Fruit fly (Drosophila melanogaster): ENCODE measurements around the gene CG16863.

The CG16863 gene

DNA sequence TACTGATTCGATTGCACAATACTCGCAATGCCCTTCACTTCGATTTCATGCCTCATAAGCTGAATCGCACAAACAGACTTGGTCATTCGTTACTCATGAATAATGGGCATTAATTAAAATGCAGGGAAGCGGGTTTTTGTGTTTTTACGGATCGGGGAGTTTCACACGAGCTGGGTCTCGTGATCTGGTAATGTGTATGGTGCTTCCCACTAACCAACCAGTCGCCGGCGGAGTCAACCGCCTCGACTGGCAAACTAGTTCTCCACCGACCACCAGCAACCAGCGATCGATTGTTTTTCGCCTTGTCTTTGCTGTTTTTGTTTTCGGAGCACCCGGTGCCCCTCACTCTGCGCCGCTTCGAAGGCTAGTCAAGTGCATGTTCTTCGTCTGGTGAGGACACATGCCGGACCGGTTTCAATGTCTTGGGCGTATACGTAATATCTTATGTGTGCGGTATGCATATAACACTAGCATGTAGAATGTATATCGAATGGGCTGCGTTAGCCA, 13.9 kb downstream of the CG16863 start:
- TF ChIP-seq CG14050 (GFP tag; IDR thresholded peaks at IDR 0.05) (no peak), nom (GFP tag; optimal IDR thresholded peaks at IDR 0.05) (peak; percentile 60), chinmo (GFP tag; IDR thresholded peaks at IDR 0.05; ENCODE audit: partially characterized antibody) (peak; percentile 71; the same call in 2 of the 4 replicates), CG12769 (tag; optimal IDR thresholded peaks at IDR 0.05) (peak; percentile 74), tup (GFP tag; optimal IDR thresholded peaks at IDR 0.05) (no peak), CG31224 (GFP tag; IDR thresholded peaks at IDR 0.05) (0 out of 2 replicates have a peak, but pooled peaks have one; percentile 7), crol (GFP tag; IDR thresholded peaks at IDR 0.05) (peak; percentile 20; the same call in 1 of the 2 replicates), cwo (GFP tag; optimal IDR thresholded peaks at IDR 0.05) (peak; percentile 89), CG17359 (tag; optimal IDR thresholded peaks at IDR 0.05) (no peak), dati (GFP tag; IDR thresholded peaks at IDR 0.05) (0 out of 2 replicates have a peak, but pooled peaks have one; percentile 22), Med (GFP tag) (peak; percentile 11), exex (tag; optimal IDR thresholded peaks at IDR 0.05) (no peak), ftz-f1 (GFP tag; optimal IDR thresholded peaks at IDR 0.05) (peak; percentile 14), CG10274 (GFP tag; optimal IDR thresholded peaks at IDR 0.05) (peak; percentile 89), unc-4 (GFP tag; IDR thresholded peaks at IDR 0.05; ENCODE audit: partially characterized antibody) (no peak), onecut (GFP tag; IDR thresholded peaks at IDR 0.05) (peak; percentile 46; the same call in 1 of the 2 replicates), Pdp1 (GFP tag; optimal IDR thresholded peaks at IDR 0.05) (peak in 1 of 2 experiments; percentile 56), sqz (GFP tag; optimal IDR thresholded peaks at IDR 0.05) (peak; percentile 50), vvl (GFP tag; IDR thresholded peaks at IDR 0.05) (peak; percentile 65)

DNA sequence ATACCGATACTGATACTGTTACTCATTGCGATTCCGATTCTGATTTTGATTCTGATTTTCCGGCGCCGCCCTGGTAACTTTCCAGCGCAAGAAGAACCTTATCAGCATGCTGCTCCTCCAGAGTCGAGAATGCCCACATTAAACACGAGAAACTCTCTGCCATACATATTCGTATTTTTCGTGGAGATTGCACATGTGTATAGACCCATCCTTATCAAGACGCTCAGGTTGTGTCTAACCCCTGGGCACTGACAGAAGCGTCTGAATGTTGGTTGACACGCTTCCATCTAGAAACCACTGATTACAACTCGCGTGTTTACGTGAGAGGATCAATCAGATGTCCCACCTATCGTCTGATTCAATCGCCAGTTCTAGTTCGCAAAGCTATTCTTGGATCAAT, 14.4 kb downstream of the CG16863 start:
- TF ChIP-seq CG14965 (GFP tag; optimal IDR thresholded peaks at IDR 0.05; ENCODE audit: borderline replicate concordance) (no peak), chif (GFP tag; optimal IDR thresholded peaks at IDR 0.05) (no peak), Hand (GFP tag; optimal IDR thresholded peaks at IDR 0.05) (no peak), cwo (GFP tag; optimal IDR thresholded peaks at IDR 0.05) (peak; percentile 3), sug (tag; optimal IDR thresholded peaks at IDR 0.05) (peak; percentile 27), CG12299 (tag; optimal IDR thresholded peaks at IDR 0.05) (no peak), CG2889 (GFP tag; IDR thresholded peaks at IDR 0.05) (no peak), CG2199 (GFP tag; IDR thresholded peaks at IDR 0.05) (no peak), bcd (GFP tag; optimal IDR thresholded peaks at IDR 0.05) (no peak), exex (tag; optimal IDR thresholded peaks at IDR 0.05) (peak; percentile 25), CG13424 (tag; optimal IDR thresholded peaks at IDR 0.05) (no peak), Adf1 (GFP tag; IDR thresholded peaks at IDR 0.05) (no peak), Dref (GFP tag; IDR thresholded peaks at IDR 0.05) (no peak), grau (tag; optimal IDR thresholded peaks at IDR 0.05) (no peak), sens (GFP tag) (no peak), CG11247 (GFP tag; IDR thresholded peaks at IDR 0.05) (no peak), Hsf (GFP tag; optimal IDR thresholded peaks at IDR 0.05) (no peak), C15 (GFP tag; IDR thresholded peaks at IDR 0.05) (no peak), CG12104 (GFP tag; optimal IDR thresholded peaks at IDR 0.05) (no peak), salm (tag; optimal IDR thresholded peaks at IDR 0.05) (no peak), luna (GFP tag; optimal IDR thresholded peaks at IDR 0.05) (no peak), grn (GFP tag; optimal IDR thresholded peaks at IDR 0.05) (peak; percentile 25), dimm (GFP tag; IDR thresholded peaks at IDR 0.05) (no peak), D (optimal IDR thresholded peaks at IDR 0.05) (no peak), D (GFP tag; optimal IDR thresholded peaks at IDR 0.05) (no peak)

Measured in whole organism, embryonic.